Worm (Caenorhabditis elegans): ENCODE data around the gene F13E9.11.

The F13E9.11 gene

DNA sequence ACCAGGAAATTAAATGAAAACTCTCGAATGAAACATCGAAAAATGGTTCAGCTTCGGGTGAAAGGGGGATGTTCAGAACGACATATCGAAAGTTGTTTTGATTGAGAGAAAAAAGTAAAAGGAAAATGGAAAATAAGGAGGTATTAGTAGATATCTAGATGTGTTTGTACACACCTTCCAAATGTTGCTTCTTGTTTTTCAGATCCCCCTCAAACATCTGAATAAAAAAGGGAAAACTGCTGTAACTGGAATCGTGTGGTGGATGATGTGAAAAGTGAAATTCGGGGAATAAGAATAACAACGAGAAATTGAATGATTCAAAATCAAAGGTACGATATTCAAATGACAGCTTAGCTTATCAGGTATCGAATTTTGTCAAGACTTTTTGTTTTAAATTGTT, 40.9 kb downstream of the F13E9.11 start, which contains the start of gene npax-3:
npax-3 (minus strand) TSS at position 101 of the 400 bp plus-strand sequence.
- TF ChIP-seq unc-55 (GFP tag; optimal IDR thresholded peaks at IDR 0.05) (no peak), unc-3 (GFP tag; conservative IDR thresholded peaks at IDR 0.05) (no peak), unc-3 (tag; optimal IDR thresholded peaks at IDR 0.05) (no peak), nhr-11 (tag; optimal IDR thresholded peaks at IDR 0.05) (no peak), ttx-3 (tag; optimal IDR thresholded peaks at IDR 0.05) (no peak), ceh-45 (GFP tag; IDR thresholded peaks at IDR 0.05) (no peak), F13H6.1 (tag; optimal IDR thresholded peaks at IDR 0.05) (no peak), dve-1 (tag; optimal IDR thresholded peaks at IDR 0.05) (no peak), zip-5 (tag; optimal IDR thresholded peaks at IDR 0.05) (no peak), mec-3 (tag; optimal IDR thresholded peaks at IDR 0.05; ENCODE audit: borderline replicate concordance) (no peak), elt-2 (tag; optimal IDR thresholded peaks at IDR 0.05) (no peak), fkh-10 (GFP tag; optimal IDR thresholded peaks at IDR 0.05) (no peak), K09A11.1 (tag; optimal IDR thresholded peaks at IDR 0.05; ENCODE audit: insufficient read depth) (no peak), hlh-8 (tag; optimal IDR thresholded peaks at IDR 0.05) (no peak), sox-2 (GFP tag; IDR thresholded peaks at IDR 0.05) (no peak), C08G9.2 (tag; optimal IDR thresholded peaks at IDR 0.05) (no peak), ceh-48 (tag; optimal IDR thresholded peaks at IDR 0.05) (no peak), sdc-2 (tag; optimal IDR thresholded peaks at IDR 0.05) (no peak), ceh-2 (tag; optimal IDR thresholded peaks at IDR 0.05) (no peak)

DNA sequence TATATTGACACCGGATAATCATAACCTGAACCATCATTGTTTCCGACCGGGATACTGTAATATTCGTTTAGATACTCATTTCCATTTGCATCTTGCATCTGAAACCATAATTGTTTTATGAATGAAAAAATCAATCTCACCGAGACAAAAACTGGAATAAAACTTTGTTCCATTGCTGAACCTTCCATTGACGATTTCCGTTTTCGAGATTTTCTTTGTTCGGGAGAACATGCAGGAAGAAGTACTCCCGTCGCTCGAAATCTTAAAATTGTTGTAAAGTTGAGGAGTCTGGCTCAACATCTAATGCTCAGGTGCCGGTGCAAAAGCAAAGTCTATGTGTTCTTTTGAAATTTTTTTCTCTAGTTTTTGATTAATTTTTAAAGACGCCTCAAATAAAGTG, 42.9 kb downstream of the F13E9.11 start:
- TF ChIP-seq ceh-14 (tag; optimal IDR thresholded peaks at IDR 0.05) (no peak), C08G9.2 (tag; optimal IDR thresholded peaks at IDR 0.05) (no peak), hlh-13 (GFP tag; optimal IDR thresholded peaks at IDR 0.05) (no peak), nhr-232 (tag; optimal IDR thresholded peaks at IDR 0.05) (no peak), T23F11.4 (GFP tag; optimal IDR thresholded peaks at IDR 0.05) (no peak), ceh-19 (GFP tag; optimal IDR thresholded peaks at IDR 0.05) (no peak), ref-2 (tag; optimal IDR thresholded peaks at IDR 0.05) (no peak), ceh-18 (tag; optimal IDR thresholded peaks at IDR 0.05) (no peak), mec-3 (tag; optimal IDR thresholded peaks at IDR 0.05; ENCODE audit: borderline replicate concordance) (no peak), ceh-30 (tag; optimal IDR thresholded peaks at IDR 0.05) (no peak), pax-1 (tag; optimal IDR thresholded peaks at IDR 0.05) (no peak), ceh-6 (GFP tag; optimal IDR thresholded peaks at IDR 0.05) (no peak), fkh-10 (GFP tag; optimal IDR thresholded peaks at IDR 0.05) (no peak), lim-6 (tag; optimal IDR thresholded peaks at IDR 0.05) (no peak), nhr-11 (tag; optimal IDR thresholded peaks at IDR 0.05) (no peak), unc-3 (GFP tag; conservative IDR thresholded peaks at IDR 0.05) (no peak), unc-3 (tag; optimal IDR thresholded peaks at IDR 0.05) (no peak)

DNA sequence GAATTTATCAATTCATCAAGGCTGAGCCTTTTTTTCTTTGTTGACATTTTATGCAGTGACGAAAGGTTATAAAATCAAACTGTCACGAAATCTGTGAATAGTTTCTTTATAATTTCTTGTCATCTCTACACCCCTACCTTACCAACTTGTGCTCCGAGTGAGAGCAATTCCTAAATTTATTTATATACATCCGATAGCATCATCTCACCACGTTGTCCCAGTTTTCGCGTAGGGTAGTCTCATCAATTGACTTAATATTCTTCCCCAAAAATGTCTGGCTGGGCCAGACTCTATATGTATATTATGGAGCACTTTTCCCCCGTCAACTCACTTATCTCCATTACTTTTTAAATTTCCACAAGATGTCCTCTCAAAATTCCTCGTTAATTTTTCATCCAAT, 43.6 kb downstream of the F13E9.11 start:
- TF ChIP-seq sox-2 (GFP tag; IDR thresholded peaks at IDR 0.05) (no peak), fax-1 (tag; optimal IDR thresholded peaks at IDR 0.05) (no peak), ceh-19 (GFP tag; optimal IDR thresholded peaks at IDR 0.05) (no peak), unc-86 (tag; optimal IDR thresholded peaks at IDR 0.05) (no peak), pqm-1 (tag; optimal IDR thresholded peaks at IDR 0.05) (no peak), ama-1 (optimal IDR thresholded peaks at IDR 0.05) (no peak), madf-2 (tag; optimal IDR thresholded peaks at IDR 0.05) (no peak), sdc-2 (tag; optimal IDR thresholded peaks at IDR 0.05) (no peak), nfya-1 (tag; optimal IDR thresholded peaks at IDR 0.05) (no peak), ceh-34 (tag; optimal IDR thresholded peaks at IDR 0.05) (no peak), ceh-2 (tag; optimal IDR thresholded peaks at IDR 0.05) (no peak)

DNA sequence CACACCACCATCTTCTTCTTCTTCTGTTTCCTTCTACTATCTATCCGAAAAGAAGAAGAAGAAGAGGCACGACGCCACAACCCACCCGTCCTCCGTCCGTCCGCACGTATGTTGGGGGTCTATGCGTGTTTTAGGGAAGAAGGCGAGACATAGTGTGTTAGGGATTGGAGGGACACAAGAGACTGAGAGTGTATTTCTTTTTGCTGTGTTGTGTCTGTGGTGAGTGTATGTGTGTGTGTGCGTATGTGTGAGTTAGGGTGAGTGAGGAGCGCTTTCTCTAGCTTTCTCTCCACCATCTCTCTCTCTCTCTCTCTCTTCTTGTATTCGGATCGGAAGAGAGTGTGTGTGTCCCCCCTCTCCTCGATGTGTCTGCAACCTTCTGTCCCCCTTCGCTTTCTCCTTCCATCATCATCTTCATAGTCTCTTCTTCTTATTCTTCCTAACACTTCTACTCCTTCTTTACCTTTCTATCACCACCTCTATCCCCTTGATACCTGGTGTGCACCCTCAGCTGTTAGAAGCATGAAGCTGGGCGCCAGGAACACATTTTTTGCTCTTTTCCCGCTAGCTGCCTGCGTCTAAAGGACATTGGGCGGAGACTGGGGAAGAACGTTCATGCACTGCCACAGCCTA, 47.1 kb downstream of the F13E9.11 start:
- TF ChIP-seq pros-1 (tag; optimal IDR thresholded peaks at IDR 0.05) (peak; percentile 85), nhr-11 (tag; optimal IDR thresholded peaks at IDR 0.05) (no peak), ceh-45 (GFP tag; IDR thresholded peaks at IDR 0.05) (no peak), unc-86 (tag; optimal IDR thresholded peaks at IDR 0.05) (peak; percentile 34), nhr-232 (tag; optimal IDR thresholded peaks at IDR 0.05) (peak; percentile 38), gmeb-2 (tag; optimal IDR thresholded peaks at IDR 0.05) (peak; percentile 18), odd-2 (tag; optimal IDR thresholded peaks at IDR 0.05) (no peak), K09A11.1 (tag; optimal IDR thresholded peaks at IDR 0.05; ENCODE audit: insufficient read depth) (peak; percentile 7), sox-2 (GFP tag; IDR thresholded peaks at IDR 0.05) (no peak; the same call in 1 of the 2 replicates), npax-4 (tag; optimal IDR thresholded peaks at IDR 0.05) (no peak), F13H6.1 (tag; optimal IDR thresholded peaks at IDR 0.05) (no peak), pha-4 (tag; optimal IDR thresholded peaks at IDR 0.05) (no peak), hlh-13 (GFP tag; optimal IDR thresholded peaks at IDR 0.05) (no peak), fkh-6 (tag; optimal IDR thresholded peaks at IDR 0.05) (peak; percentile 27), unc-3 (GFP tag; conservative IDR thresholded peaks at IDR 0.05) (peak; percentile 62; the same call in 1 of the 2 replicates), unc-3 (tag; optimal IDR thresholded peaks at IDR 0.05) (no peak), pat-9 (tag; optimal IDR thresholded peaks at IDR 0.05) (no peak), madf-2 (tag; optimal IDR thresholded peaks at IDR 0.05) (peak; percentile 8), elt-2 (tag; optimal IDR thresholded peaks at IDR 0.05) (peak; percentile 32), pag-3 (tag; optimal IDR thresholded peaks at IDR 0.05; ENCODE audit: borderline replicate concordance) (peak; percentile 8)

Measured in whole organism, late embryonic.